Worm (Caenorhabditis elegans) whole organism, early embryonic: ENCODE data around the gene lips-11.

Source experiments
- F13C5.2 ChIP-seq: sonication (generic microtip); optimal IDR thresholded peaks from 2 replicates; lab custom pipeline; 2017; ENCODE audit warnings: mild to moderate bottlenecking, missing genetic modification characterization, inconsistent platforms, missing compliant biosample characterization
- ama-1 ChIP-seq: fragments of 150-350 bp; optimal IDR thresholded peaks from 2 replicates; lab custom pipeline; 2014
- ceh-13 ChIP-seq: fragments of 200-800 bp; sonication (Bioruptor generic); optimal IDR thresholded peaks from 2 replicates; lab custom pipeline; 2018; ENCODE audit warnings: mild to moderate bottlenecking, missing genetic modification characterization, missing compliant biosample characterization
- ets-7 ChIP-seq: sonication (generic microtip); optimal IDR thresholded peaks from 2 replicates; lab custom pipeline; 2016; ENCODE audit warnings: missing genotype, missing genetic modification characterization, missing compliant biosample characterization
- flt-1 ChIP-seq: fragments of 200-800 bp; sonication (Bioruptor generic); IDR thresholded peaks from 2 replicates; pipeline ENCODE4 v1.3.6; 2022; ENCODE audit warnings: missing genetic modification characterization, missing compliant biosample characterization
- scrt-1 ChIP-seq: fragments of 200-800 bp; sonication (Bioruptor generic); IDR thresholded peaks from 2 replicates; pipeline ENCODE4 v1.3.6; 2022; ENCODE audit warnings: missing genetic modification characterization, missing compliant biosample characterization
- sea-1 ChIP-seq: fragments of 200-800 bp; sonication (Bioruptor generic); conservative IDR thresholded peaks from 2 replicates; pipeline ENCODE4 v1.3.6; 2022; ENCODE audit warnings: missing genetic modification characterization, missing compliant biosample characterization

DNA sequence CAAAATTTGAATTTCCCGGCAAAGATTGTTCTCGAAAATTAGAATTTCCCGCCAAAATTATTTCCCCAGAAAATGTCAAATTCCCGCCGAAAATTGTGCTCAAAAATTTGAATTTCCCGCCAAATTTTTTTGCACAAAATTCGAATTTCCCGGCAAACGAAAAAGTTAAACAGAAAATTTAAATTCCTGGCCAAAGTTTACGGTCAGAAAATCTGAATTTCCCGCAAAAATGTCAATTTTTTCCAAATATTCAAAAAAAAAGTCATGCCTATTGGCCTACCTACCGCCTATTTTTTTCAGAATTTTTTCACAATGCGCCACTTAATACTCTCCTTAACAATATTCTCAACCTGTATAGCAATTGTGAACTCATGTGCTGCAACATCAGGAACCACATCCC is 27.9 kb downstream of the lips-11 start, which contains the start of gene K02E7.1:
- no peak for TF ChIP-seq sea-1 (GFP tag; lab: Robert Waterston, UW)
- no peak for TF ChIP-seq ama-1
- no peak for TF ChIP-seq flt-1 (GFP tag; lab: Robert Waterston, UW)
- TF ChIP-seq ets-7 (tag; lab: Kevin White, UChicago), result no peak
- TF ChIP-seq F13C5.2 (tag; lab: Kevin White, UChicago), result no peak
- no peak for TF ChIP-seq scrt-1
- no peak for TF ChIP-seq ceh-13 (GFP tag; lab: Kevin White, UChicago)
